Worm (Caenorhabditis elegans) whole organism, young adult: ENCODE measurements around the gene C17F4.3.

Source experiments
- B0019.2 ChIP-seq: fragments of 200-800 bp; sonication (Bioruptor generic); conservative IDR thresholded peaks from 2 replicates; pipeline ENCODE4 v1.3.6; 2022; ENCODE audit warnings: missing genetic modification reagents, missing genetic modification characterization, missing compliant biosample characterization
- B0035.1 ChIP-seq: sonication (generic microtip); optimal IDR thresholded peaks from 2 replicates; lab custom pipeline; 2016; ENCODE audit warnings: missing genetic modification characterization, mild to moderate bottlenecking, missing compliant biosample characterization, missing genotype, missing genetic modification reagents
- B0336.3 ChIP-seq: fragments of 200-800 bp; sonication (Bioruptor generic); IDR thresholded peaks from 2 replicates; pipeline ENCODE4 v1.3.6; 2022; ENCODE audit warnings: missing genetic modification characterization, missing compliant biosample characterization
- C06A6.2 ChIP-seq: fragments of 200-800 bp; sonication (Bioruptor generic); conservative IDR thresholded peaks from 2 replicates; pipeline ENCODE4 v1.3.6; 2022; ENCODE audit warnings: missing genetic modification characterization, missing compliant biosample characterization
- F22D6.2 ChIP-seq: sonication (generic microtip); optimal IDR thresholded peaks from 2 replicates; lab custom pipeline; 2016; ENCODE audit warnings: mild to moderate bottlenecking, missing genetic modification characterization, missing compliant biosample characterization
- F23B12.7 ChIP-seq: sonication (generic microtip); optimal IDR thresholded peaks from 2 replicates; lab custom pipeline; 2017; ENCODE audit warnings: missing genetic modification characterization, mild to moderate bottlenecking, missing compliant biosample characterization, antibody characterized with exemption, moderate library complexity; ENCODE audit not compliant: insufficient read depth
- F33H1.4 ChIP-seq: fragments of 200-800 bp; sonication (Bioruptor generic); IDR thresholded peaks from 2 replicates; pipeline ENCODE4 v1.3.6; 2022; ENCODE audit warnings: missing genetic modification reagents, missing genetic modification characterization, missing compliant biosample characterization
- F57A8.1 ChIP-seq: fragments of 200-800 bp; sonication (Bioruptor generic); optimal IDR thresholded peaks from 2 replicates; lab custom pipeline; 2018; ENCODE audit warnings: mild to moderate bottlenecking, missing genetic modification characterization, moderate library complexity, missing compliant biosample characterization
- T26A5.8 ChIP-seq: sonication (generic microtip); optimal IDR thresholded peaks from 2 replicates; lab custom pipeline; 2016; ENCODE audit warnings: missing genetic modification characterization, missing compliant biosample characterization
- Y56A3A.18 ChIP-seq: fragments of 200-800 bp; sonication (Bioruptor generic); IDR thresholded peaks from 2 replicates; pipeline ENCODE4 v1.3.6; 2022; ENCODE audit warnings: missing genetic modification reagents, missing genetic modification characterization, missing compliant biosample characterization
- ama-1 ChIP-seq, 3 experiments: fragments of 150-350 bp in 1 of 3; sonication (generic microtip) in 2 of 3; optimal IDR thresholded peaks; 2 replicates each; lab custom pipeline; 2014 to 2018; ENCODE audit warnings: missing biosample characterization in 2 of 3, missing genetic modification characterization in 2 of 3, missing genetic modification reagents in 2 of 3
- atf-7 ChIP-seq: sonication (generic microtip); optimal IDR thresholded peaks from 2 replicates; lab custom pipeline; 2017; ENCODE audit warnings: mild to moderate bottlenecking, missing genetic modification characterization, missing compliant biosample characterization
- ccch-3 ChIP-seq: fragments of 200-800 bp; sonication (Bioruptor generic); optimal IDR thresholded peaks from 2 replicates; lab custom pipeline; 2018; ENCODE audit warnings: mild to moderate bottlenecking, missing genetic modification characterization, missing compliant biosample characterization
- cebp-1 ChIP-seq, 2 experiments: fragments of 200-800 bp in 1 of 2; sonication (Bioruptor generic) in 1 of 2; sonication (generic microtip) in 1 of 2; IDR thresholded peaks in 1 of 2; optimal IDR thresholded peaks in 1 of 2; 2 replicates each; pipeline versions ENCODE4 v1.3.6 to Lab custom; 2017 to 2022; ENCODE audit warnings: missing compliant biosample characterization in 2 of 2, missing genetic modification characterization in 2 of 2, mild to moderate bottlenecking in 1 of 2, missing genetic modification reagents in 1 of 2, moderate library complexity in 1 of 2
- ceh-100 ChIP-seq: fragments of 200-800 bp; sonication (Bioruptor generic); IDR thresholded peaks from 2 replicates; pipeline ENCODE4 v1.3.6; 2022; ENCODE audit warnings: missing genetic modification reagents, missing genetic modification characterization, missing compliant biosample characterization
- ceh-27 ChIP-seq: fragments of 200-800 bp; sonication (Bioruptor generic); optimal IDR thresholded peaks from 2 replicates; lab custom pipeline; 2018; ENCODE audit warnings: mild to moderate bottlenecking, missing genetic modification characterization, moderate library complexity, missing compliant biosample characterization
- dpff-1 ChIP-seq: sonication (generic microtip); optimal IDR thresholded peaks from 2 replicates; lab custom pipeline; 2017; ENCODE audit warnings: mild to moderate bottlenecking, missing genetic modification characterization, missing compliant biosample characterization
- efl-1 ChIP-seq: fragments of 150-350 bp; optimal IDR thresholded peaks from 2 replicates; lab custom pipeline; 2014; ENCODE audit warnings: missing biosample characterization, missing genetic modification reagents, missing genetic modification characterization
- hlh-12 ChIP-seq: sonication (generic microtip); optimal IDR thresholded peaks from 2 replicates; lab custom pipeline; 2016; ENCODE audit warnings: missing genetic modification characterization, missing compliant biosample characterization
- hmg-20 ChIP-seq: fragments of 200-800 bp; sonication (Bioruptor generic); IDR thresholded peaks from 2 replicates; pipeline ENCODE4 v1.3.6; 2022; ENCODE audit warnings: missing genetic modification reagents, missing genetic modification characterization, missing compliant biosample characterization
- hrde-1 ChIP-seq: sonication (generic microtip); optimal IDR thresholded peaks from 2 replicates; lab custom pipeline; 2016; ENCODE audit warnings: missing genetic modification characterization, mild to moderate bottlenecking, missing compliant biosample characterization, moderate library complexity, missing genotype, missing genetic modification reagents, borderline replicate concordance
- lag-1 ChIP-seq: fragments of 200-800 bp; sonication (Bioruptor generic); IDR thresholded peaks from 2 replicates; pipeline ENCODE4 v1.3.6; 2022; ENCODE audit warnings: missing genetic modification reagents, missing genetic modification characterization, missing compliant biosample characterization
- lin-35 ChIP-seq, 3 experiments: fragments of 150-350 bp in 2 of 3; sonication (generic microtip) in 1 of 3; optimal IDR thresholded peaks; 2 replicates each; lab custom pipeline; 2014 to 2018; ENCODE audit warnings: missing biosample characterization in 3 of 3, missing genetic modification characterization in 3 of 3, missing genetic modification reagents in 3 of 3
- lin-54 ChIP-seq: fragments of 200-800 bp; sonication (Bioruptor generic); optimal IDR thresholded peaks from 2 replicates; lab custom pipeline; 2018; ENCODE audit warnings: mild to moderate bottlenecking, missing genetic modification characterization, missing compliant biosample characterization
- lir-1 ChIP-seq: fragments of 200-800 bp; sonication (Bioruptor generic); conservative IDR thresholded peaks from 2 replicates; pipeline ENCODE4 v1.3.6; 2022; ENCODE audit warnings: missing genetic modification reagents, missing genetic modification characterization, missing compliant biosample characterization
- lsy-27 ChIP-seq: sonication (generic microtip); optimal IDR thresholded peaks from 2 replicates; lab custom pipeline; 2017; ENCODE audit warnings: missing genetic modification characterization, mild to moderate bottlenecking, missing compliant biosample characterization, antibody characterized with exemption, missing genotype, borderline replicate concordance; ENCODE audit not compliant: insufficient read depth
- madf-8 ChIP-seq: fragments of 200-800 bp; sonication (Bioruptor generic); conservative IDR thresholded peaks from 2 replicates; pipeline ENCODE4 v1.3.6; 2022; ENCODE audit warnings: missing genetic modification reagents, missing genetic modification characterization, missing compliant biosample characterization
- nhr-80 ChIP-seq: sonication (generic microtip); optimal IDR thresholded peaks from 2 replicates; lab custom pipeline; 2016; ENCODE audit warnings: missing genetic modification characterization, missing compliant biosample characterization
- pha-4 ChIP-seq: fragments of 150-350 bp; sonication (generic microtip); optimal IDR thresholded peaks from 2 replicates; lab custom pipeline; 2014; ENCODE audit warnings: missing biosample characterization, missing genetic modification reagents, missing genetic modification characterization
- repo-1 ChIP-seq: sonication (generic microtip); optimal IDR thresholded peaks from 2 replicates; lab custom pipeline; 2017; ENCODE audit warnings: mild to moderate bottlenecking, missing genetic modification characterization, missing compliant biosample characterization
- rpc-1 ChIP-seq, 2 experiments: fragments of 150-350 bp in 1 of 2; sonication (generic microtip) in 1 of 2; optimal IDR thresholded peaks; 2 replicates each; lab custom pipeline; 2014 to 2018; ENCODE audit warnings: missing biosample characterization in 1 of 2, missing genetic modification characterization in 1 of 2, missing genetic modification reagents in 1 of 2, missing genotype in 1 of 2
- sdz-38 ChIP-seq: sonication (generic microtip); optimal IDR thresholded peaks from 2 replicates; lab custom pipeline; 2016; ENCODE audit warnings: missing genotype, missing genetic modification characterization, missing compliant biosample characterization
- sptf-2 ChIP-seq: fragments of 200-800 bp; sonication (Bioruptor generic); optimal IDR thresholded peaks from 2 replicates; lab custom pipeline; 2018; ENCODE audit warnings: mild to moderate bottlenecking, missing genetic modification characterization, missing compliant biosample characterization
- tbp1 ChIP-seq: fragments of 200-800 bp; sonication (Bioruptor generic); optimal IDR thresholded peaks from 2 replicates; lab custom pipeline; 2018; ENCODE audit warnings: mild to moderate bottlenecking, missing genetic modification characterization, missing compliant biosample characterization
- tlf-1 ChIP-seq: fragments of 200-800 bp; sonication (Bioruptor generic); optimal IDR thresholded peaks from 2 replicates; lab custom pipeline; 2018; ENCODE audit warnings: mild to moderate bottlenecking, missing genetic modification characterization, missing compliant biosample characterization
- xnd-1 ChIP-seq: sonication (generic microtip); optimal IDR thresholded peaks from 2 replicates; lab custom pipeline; 2016; ENCODE audit warnings: missing genotype, missing genetic modification reagents, missing genetic modification characterization, missing compliant biosample characterization
- zfh-2 ChIP-seq: fragments of 200-800 bp; sonication (Bioruptor generic); conservative IDR thresholded peaks from 2 replicates; pipeline ENCODE4 v1.3.6; 2022; ENCODE audit warnings: missing genetic modification reagents, missing genetic modification characterization, missing compliant biosample characterization
- ztf-3 ChIP-seq: fragments of 200-800 bp; sonication (Bioruptor generic); optimal IDR thresholded peaks from 2 replicates; lab custom pipeline; 2018; ENCODE audit warnings: mild to moderate bottlenecking, missing genetic modification characterization, missing compliant biosample characterization

The C17F4.3 gene

ce11 chrII:3278634-3279033 is 38.3 kb downstream of the C17F4.3 start, which contains the start of gene wht-4:
Gene wht-4 (plus strand): TSS chrII:3278934.
- TF ChIP-seq B0035.1 (tag; lab: Kevin White, UChicago) (no peak), zfh-2 (GFP tag; lab: Robert Waterston, UW) (no peak), F57A8.1 (GFP tag; lab: Kevin White, UChicago) (no peak), C06A6.2 (no peak)

- TF ChIP-seq F22D6.2 (tag; lab: Kevin White, UChicago) (no peak), ccch-3 (GFP tag; lab: Kevin White, UChicago) (no peak), hlh-12 (no peak), sptf-2 (no peak), repo-1 (tag; lab: Kevin White, UChicago) (no peak), B0035.1 (tag; lab: Kevin White, UChicago) (no peak), lag-1 (GFP tag; lab: Robert Waterston, UW) (no peak), B0336.3 (no peak)
Observed at ce11 chrII:3282353-3282752, 42.0 kb downstream of the C17F4.3 start, which contains the start of gene nep-13. Gene nep-13 (plus strand): TSS chrII:3282653.

ce11 chrII:3284558-3284957 is 44.3 kb downstream of the C17F4.3 start, which contains the start of gene scl-15:
Gene scl-15 (minus strand): TSS chrII:3284658.
- TF ChIP-seq F33H1.4 (no peak), ztf-3 (GFP tag; lab: Kevin White, UChicago) (no peak), rpc-1 (optimal IDR thresholded peaks at IDR 0.05; lab: Kevin White, UChicago) (no peak), rpc-1 (tag; optimal IDR thresholded peaks at IDR 0.05; lab: Kevin White, UChicago) (no peak), efl-1 (no peak), lin-54 (no peak), tbp1 (no peak), F23B12.7 (no peak), pha-4 (tag; lab: Kevin White, UChicago) (no peak), lir-1 (no peak), sptf-2 (no peak), hmg-20 (GFP tag; lab: Robert Waterston, UW) (no peak), lag-1 (GFP tag; lab: Robert Waterston, UW) (no peak), cebp-1 (GFP tag; IDR thresholded peaks at IDR 0.05; lab: Robert Waterston, UW) (no peak), cebp-1 (tag; optimal IDR thresholded peaks at IDR 0.05; lab: Kevin White, UChicago) (no peak), hlh-12 (no peak), Y56A3A.18 (GFP tag; lab: Robert Waterston, UW) (no peak), lin-35 (GFP tag; optimal IDR thresholded peaks at IDR 0.05; lab: Kevin White, UChicago) (no peak), T26A5.8 (tag; lab: Kevin White, UChicago) (no peak)

ce11 chrII:3287073-3287472 is 46.8 kb downstream of the C17F4.3 start, which contains the start of gene sri-63:
Gene sri-63 (plus strand): TSS chrII:3287373.
- TF ChIP-seq nhr-80 (no peak), ceh-100 (GFP tag; lab: Robert Waterston, UW) (no peak), B0019.2 (GFP tag; lab: Robert Waterston, UW) (no peak), dpff-1 (tag; lab: Kevin White, UChicago) (no peak), ztf-3 (GFP tag; lab: Kevin White, UChicago) (no peak), hrde-1 (tag; lab: Kevin White, UChicago) (no peak), xnd-1 (tag; lab: Kevin White, UChicago) (no peak), lsy-27 (tag; lab: Kevin White, UChicago) (no peak), ceh-27 (GFP tag; lab: Kevin White, UChicago) (no peak), tlf-1 (GFP tag; lab: Kevin White, UChicago) (no peak), ama-1 (optimal IDR thresholded peaks at IDR 0.05; lab: Kevin White, UChicago) (no peak), ama-1 (GFP tag; optimal IDR thresholded peaks at IDR 0.05; lab: Kevin White, UChicago) (no peak), sdz-38 (no peak), Y56A3A.18 (GFP tag; lab: Robert Waterston, UW) (no peak), atf-7 (tag; lab: Kevin White, UChicago) (no peak), madf-8 (GFP tag; lab: Robert Waterston, UW) (no peak)
